Fruit fly (Drosophila melanogaster): ENCODE measurements around the gene CG5850.

CG5850 gene

dm6 chr2L:9912570-9913260 is 51.0 kb downstream of the CG5850 start, which contains the start of the genes Etl1 and Srp54:
Gene Etl1 (minus strand): TSS chr2L:9912608.
Gene Srp54 (plus strand): TSS chr2L:9912911.
- TF ChIP-seq CG8478 (optimal IDR thresholded peaks at IDR 0.05) = no peak
- no peak for TF ChIP-seq CTCF (optimal IDR thresholded peaks at IDR 0.05)

dm6 chr2L:9911783-9912182 is 52.0 kb downstream of the CG5850 start:
- no peak for TF ChIP-seq CG8478 (optimal IDR thresholded peaks at IDR 0.05)
- no peak for TF ChIP-seq CTCF (optimal IDR thresholded peaks at IDR 0.05)

Measured in S2 (cell line).